Fruit fly (Drosophila melanogaster): ENCODE measurements around the gene Gr28b.
A peak's percentile ranks its signal among the peaks of the same experiment; 100 is the strongest.

Gr28b gene

dm6 chr2L:7495987-7496503 lies 34.0 kb upstream of the Gr28b start, which contains the start of gene Ziz (continued):
- TF ChIP-seq CG9437 (GFP tag; optimal IDR thresholded peaks at IDR 0.05) (no peak), sob (GFP tag; IDR thresholded peaks at IDR 0.05) (no peak), Mrtf (GFP tag; IDR thresholded peaks at IDR 0.05) (no peak), CG13123 (GFP tag; optimal IDR thresholded peaks at IDR 0.05) (no peak), PHDP (tag; optimal IDR thresholded peaks at IDR 0.05) (peak; percentile 42), run (tag; optimal IDR thresholded peaks at IDR 0.05) (no peak), CG33213 (GFP tag; optimal IDR thresholded peaks at IDR 0.05) (peak; percentile 76), twi (tag; optimal IDR thresholded peaks at IDR 0.05) (peak; percentile 13), zf30C (GFP tag; optimal IDR thresholded peaks at IDR 0.05) (no peak), CG13775 (GFP tag; optimal IDR thresholded peaks at IDR 0.05) (no peak), slou (GFP tag; optimal IDR thresholded peaks at IDR 0.05) (no peak), Bteb2 (GFP tag; optimal IDR thresholded peaks at IDR 0.05) (peak; percentile 5), sc (optimal IDR thresholded peaks at IDR 0.05) (no peak), sc (GFP tag; optimal IDR thresholded peaks at IDR 0.05) (no peak), B-H1 (GFP tag; IDR thresholded peaks at IDR 0.05) (no peak; the same call in 2 of the 3 replicates), CG31365 (tag; optimal IDR thresholded peaks at IDR 0.05) (peak; percentile 44), Meics (GFP tag; optimal IDR thresholded peaks at IDR 0.05) (no peak), CG10979 (tag; optimal IDR thresholded peaks at IDR 0.05) (peak; percentile 8), CG9215 (GFP tag; IDR thresholded peaks at IDR 0.05) (no peak), zfh1 (GFP tag; IDR thresholded peaks at IDR 0.05) (peak; percentile 63), bowl (GFP tag; IDR thresholded peaks at IDR 0.05) (no peak), kah (GFP tag; optimal IDR thresholded peaks at IDR 0.05) (peak; percentile 40), unc-4 (GFP tag; IDR thresholded peaks at IDR 0.05; ENCODE audit: partially characterized antibody) (peak; percentile 56), sim (GFP tag; IDR thresholded peaks at IDR 0.05) (no peak), Chrac-16 (GFP tag; optimal IDR thresholded peaks at IDR 0.05) (no peak), CG2116 (GFP tag; optimal IDR thresholded peaks at IDR 0.05) (peak; percentile 28), trh (GFP tag; optimal IDR thresholded peaks at IDR 0.05) (no peak), vfl (GFP tag; optimal IDR thresholded peaks at IDR 0.05) (peak; percentile 48), Ravus (GFP tag; IDR thresholded peaks at IDR 0.05) (no peak), Ssrp (tag; optimal IDR thresholded peaks at IDR 0.05) (no peak), CG10565 (GFP tag; optimal IDR thresholded peaks at IDR 0.05) (no peak), CG43689 (GFP tag; IDR thresholded peaks at IDR 0.05) (no peak), ci (GFP tag; IDR thresholded peaks at IDR 0.05) (peak; percentile 79; the same call in 2 of the 3 replicates), Deaf1 (tag; optimal IDR thresholded peaks at IDR 0.05) (no peak), Hmr (GFP tag; optimal IDR thresholded peaks at IDR 0.05) (peak; percentile 87), Mad (GFP tag; optimal IDR thresholded peaks at IDR 0.05) (peak; percentile 51), sens (GFP tag) (peak; percentile 87), CG10321 (GFP tag; IDR thresholded peaks at IDR 0.05) (no peak), Dbx (GFP tag; IDR thresholded peaks at IDR 0.05) (peak; percentile 67; the same call in 2 of the 3 replicates), CG8089 (GFP tag; optimal IDR thresholded peaks at IDR 0.05) (no peak), Hr3 (GFP tag; optimal IDR thresholded peaks at IDR 0.05) (no peak), CG12299 (tag; optimal IDR thresholded peaks at IDR 0.05) (peak; percentile 32), H2.0 (GFP tag; IDR thresholded peaks at IDR 0.05) (no peak), fu2 (GFP tag; optimal IDR thresholded peaks at IDR 0.05) (no peak), chn (GFP tag; optimal IDR thresholded peaks at IDR 0.05) (no peak), seq (GFP tag; IDR thresholded peaks at IDR 0.05) (no peak), ftz-f1 (GFP tag; optimal IDR thresholded peaks at IDR 0.05) (peak; percentile 42), fd96Cb (tag; optimal IDR thresholded peaks at IDR 0.05) (no peak), Atf6 (GFP tag; IDR thresholded peaks at IDR 0.05) (peak; percentile 68), Xrp1 (GFP tag; IDR thresholded peaks at IDR 0.05) (no peak), Lpt (GFP tag; optimal IDR thresholded peaks at IDR 0.05) (no peak), ab (GFP tag; optimal IDR thresholded peaks at IDR 0.05) (no peak), CG8765 (GFP tag; IDR thresholded peaks at IDR 0.05) (no peak)
